Fruit fly (Drosophila melanogaster): ENCODE measurements around the gene chas.
A peak's percentile ranks its signal among the peaks of the same experiment; 100 is the strongest.

chas gene

dm6 chrX:17627090-17627992, 71.2 kb downstream of the chas start, which contains the start of gene stas:
Gene stas (minus strand): TSS chrX:17627895.
- TF ChIP-seq CG11456 (GFP tag; IDR thresholded peaks at IDR 0.05) = no peak
- no peak for TF ChIP-seq CG15011 (GFP tag; optimal IDR thresholded peaks at IDR 0.05)
- peak; percentile 56 for TF ChIP-seq CG14710 (tag; optimal IDR thresholded peaks at IDR 0.05)
- TF ChIP-seq insv (GFP tag; optimal IDR thresholded peaks at IDR 0.05) = no peak
- TF ChIP-seq unpg (GFP tag; optimal IDR thresholded peaks at IDR 0.05) = peak; percentile 2
- no peak for TF ChIP-seq wdn (GFP tag; IDR thresholded peaks at IDR 0.05)
- TF ChIP-seq sob (GFP tag; IDR thresholded peaks at IDR 0.05) = peak; percentile 37
- no peak for TF ChIP-seq Lim3 (GFP tag; IDR thresholded peaks at IDR 0.05)
- no peak for TF ChIP-seq Sox100B (GFP tag; optimal IDR thresholded peaks at IDR 0.05)
- TF ChIP-seq Bdp1 (GFP tag; optimal IDR thresholded peaks at IDR 0.05) = no peak
- no peak for TF ChIP-seq CG4404 (GFP tag; IDR thresholded peaks at IDR 0.05)
- peak; percentile 40 for TF ChIP-seq CG2712 (tag; optimal IDR thresholded peaks at IDR 0.05)
- TF ChIP-seq Neu2 (GFP tag; optimal IDR thresholded peaks at IDR 0.05; ENCODE audit: borderline replicate concordance) = no peak
- peak; percentile 86 for TF ChIP-seq E2f2 (GFP tag; IDR thresholded peaks at IDR 0.05)
- no peak for TF ChIP-seq pan (optimal IDR thresholded peaks at IDR 0.05)
- TF ChIP-seq pan (GFP tag; optimal IDR thresholded peaks at IDR 0.05 in 1 of 2, IDR thresholded peaks at IDR 0.05 in 1 of 2) = no peak
- TF ChIP-seq CG10543 (GFP tag; optimal IDR thresholded peaks at IDR 0.05) = peak; percentile 5
- peak; percentile 18 for TF ChIP-seq CG3281 (GFP tag; optimal IDR thresholded peaks at IDR 0.05)
- TF ChIP-seq ken (GFP tag; IDR thresholded peaks at IDR 0.05) = no peak
- TF ChIP-seq dysf (GFP tag; IDR thresholded peaks at IDR 0.05) = no peak
- TF ChIP-seq CG17328 (GFP tag; IDR thresholded peaks at IDR 0.05) = no peak
- no peak for TF ChIP-seq dati (GFP tag; IDR thresholded peaks at IDR 0.05)
- TF ChIP-seq esg (GFP tag; conservative IDR thresholded peaks at IDR 0.05) = no peak
- peak; percentile 37 for TF ChIP-seq CG17385 (GFP tag; optimal IDR thresholded peaks at IDR 0.05)
- TF ChIP-seq Rfx (GFP tag; IDR thresholded peaks at IDR 0.05) = peak; percentile 47; the same call in 1 of the 2 replicates
- no peak for TF ChIP-seq vnd (GFP tag; IDR thresholded peaks at IDR 0.05; ENCODE audit: partially characterized antibody)
- TF ChIP-seq nom (GFP tag; optimal IDR thresholded peaks at IDR 0.05) = peak; percentile 37
- no peak for TF ChIP-seq pnt (GFP tag; optimal IDR thresholded peaks at IDR 0.05)
- TF ChIP-seq aop (GFP tag; IDR thresholded peaks at IDR 0.05) = no peak
- peak; percentile 68 for TF ChIP-seq CG8924 (tag; optimal IDR thresholded peaks at IDR 0.05)
- TF ChIP-seq org-1 (GFP tag; optimal IDR thresholded peaks at IDR 0.05) = no peak
- no peak for TF ChIP-seq CG6175 (GFP tag; IDR thresholded peaks at IDR 0.05)
- TF ChIP-seq CG12391 (tag; optimal IDR thresholded peaks at IDR 0.05) = peak; percentile 27
- TF ChIP-seq ind (GFP tag; optimal IDR thresholded peaks at IDR 0.05) = no peak
- no peak for TF ChIP-seq stc (GFP tag; IDR thresholded peaks at IDR 0.05)
- TF ChIP-seq Ravus (GFP tag; IDR thresholded peaks at IDR 0.05) = no peak
- no peak for TF ChIP-seq hth (optimal IDR thresholded peaks at IDR 0.05)
- TF ChIP-seq Gsc (GFP tag; IDR thresholded peaks at IDR 0.05) = no peak
- TF ChIP-seq bbx (GFP tag; IDR thresholded peaks at IDR 0.05; ENCODE audit: partially characterized antibody) = no peak
- TF ChIP-seq CG30403 (GFP tag; optimal IDR thresholded peaks at IDR 0.05) = no peak
- TF ChIP-seq ERR (GFP tag; optimal IDR thresholded peaks at IDR 0.05) = no peak
- no peak for TF ChIP-seq CG17568 (GFP tag; optimal IDR thresholded peaks at IDR 0.05)
- peak; percentile 74 for TF ChIP-seq CG10959 (GFP tag; IDR thresholded peaks at IDR 0.05)
- TF ChIP-seq CG10366 (GFP tag; IDR thresholded peaks at IDR 0.05) = no peak
- TF ChIP-seq CG18599 (GFP tag; optimal IDR thresholded peaks at IDR 0.05) = no peak
- no peak for TF ChIP-seq sima (GFP tag; optimal IDR thresholded peaks at IDR 0.05)
- TF ChIP-seq tio (GFP tag; optimal IDR thresholded peaks at IDR 0.05) = no peak
- TF ChIP-seq hkb (optimal IDR thresholded peaks at IDR 0.05) = no peak
- TF ChIP-seq hkb (GFP tag; IDR thresholded peaks at IDR 0.05) = no peak
- no peak for TF ChIP-seq dm (GFP tag; optimal IDR thresholded peaks at IDR 0.05)
- TF ChIP-seq CG14860 (GFP tag; IDR thresholded peaks at IDR 0.05; ENCODE audit: partially characterized antibody) = no peak

Data from whole organism, embryonic.